Fruit fly (Drosophila melanogaster) whole organism, embryonic: ENCODE data around the gene Appl.

Source experiments
- BtbVII ChIP-seq: fragments of 200-800 bp; sonication (Bioruptor generic); optimal IDR thresholded peaks from 3 replicates; lab custom pipeline; 2017; ENCODE audit warnings: missing biosample characterization, mild to moderate bottlenecking, missing genetic modification characterization
- CG10147 ChIP-seq: fragments of 200-800 bp; sonication (Bioruptor generic); optimal IDR thresholded peaks from 2 replicates; lab custom pipeline; 2019; ENCODE audit warnings: missing biosample characterization, mild to moderate bottlenecking, missing genetic modification characterization, moderate library complexity
- CG10267 ChIP-seq: fragments of 200-800 bp; sonication (Bioruptor generic); optimal IDR thresholded peaks from 2 replicates; lab custom pipeline; 2018; ENCODE audit warnings: missing biosample characterization, mild to moderate bottlenecking, missing genetic modification characterization, moderate library complexity
- CG11723 ChIP-seq: fragments of 200-800 bp; sonication (Bioruptor generic); optimal IDR thresholded peaks from 2 replicates; lab custom pipeline; 2017; ENCODE audit warnings: missing biosample characterization, mild to moderate bottlenecking, missing genetic modification characterization
- CG15073 ChIP-seq: fragments of 200-800 bp; sonication (Bioruptor generic); optimal IDR thresholded peaks from 2 replicates; lab custom pipeline; 2016; ENCODE audit warnings: missing biosample characterization, missing genetic modification characterization
- CG17359 ChIP-seq: fragments of 200-800 bp; sonication (Bioruptor generic); optimal IDR thresholded peaks from 3 replicates; lab custom pipeline; 2018; ENCODE audit warnings: missing biosample characterization, mild to moderate bottlenecking, missing genetic modification characterization, moderate library complexity
- CG17385 ChIP-seq: fragments of 200-800 bp; sonication (Bioruptor generic); optimal IDR thresholded peaks from 3 replicates; lab custom pipeline; 2018; ENCODE audit warnings: missing biosample characterization, mild to moderate bottlenecking, missing genetic modification characterization
- CG18599 ChIP-seq: fragments of 200-800 bp; sonication (Bioruptor generic); optimal IDR thresholded peaks from 3 replicates; lab custom pipeline; 2017; ENCODE audit warnings: missing biosample characterization, missing genetic modification characterization, mild to moderate bottlenecking, moderate library complexity, missing genetic modification reagents
- CG2116 ChIP-seq: fragments of 200-800 bp; sonication (Bioruptor generic); optimal IDR thresholded peaks from 3 replicates; lab custom pipeline; 2018; ENCODE audit warnings: missing biosample characterization, mild to moderate bottlenecking, missing genetic modification characterization
- CG2129 ChIP-seq: fragments of 200-800 bp; sonication (Bioruptor generic); IDR thresholded peaks from 2 replicates; pipeline ENCODE4 v1.3.6; 2022; ENCODE audit warnings: missing biosample characterization, missing genetic modification characterization; ENCODE audit not compliant: partially characterized antibody
- CG31441 ChIP-seq: fragments of 200-800 bp; sonication (Bioruptor generic); IDR thresholded peaks from 2 replicates; pipeline ENCODE4 v1.3.6; 2022; ENCODE audit warnings: missing biosample characterization, missing genetic modification characterization
- CG3163 ChIP-seq: fragments of 200-800 bp; sonication (Bioruptor generic); optimal IDR thresholded peaks from 3 replicates; lab custom pipeline; 2016; ENCODE audit warnings: missing biosample characterization, missing genetic modification characterization
- CG32767 ChIP-seq: fragments of 200-800 bp; sonication (Bioruptor generic); IDR thresholded peaks from 2 replicates; pipeline ENCODE4 v1.3.6; 2022; ENCODE audit warnings: missing biosample characterization, missing genetic modification characterization
- CG4820 ChIP-seq: fragments of 200-800 bp; sonication (Bioruptor generic); optimal IDR thresholded peaks from 3 replicates; lab custom pipeline; 2016; ENCODE audit warnings: missing biosample characterization, missing genetic modification characterization
- CG5180 ChIP-seq: fragments of 200-800 bp; sonication (Bioruptor generic); optimal IDR thresholded peaks from 3 replicates; lab custom pipeline; 2017; ENCODE audit warnings: missing biosample characterization, missing genetic modification characterization, mild to moderate bottlenecking, moderate library complexity, missing genetic modification reagents
- CG7839 ChIP-seq: fragments of 200-800 bp; sonication (Bioruptor generic); optimal IDR thresholded peaks from 3 replicates; lab custom pipeline; 2018; ENCODE audit warnings: missing biosample characterization, mild to moderate bottlenecking, missing genetic modification characterization, moderate library complexity
- CG8290 ChIP-seq, 3 experiments: fragments of 200-800 bp; sonication (Bioruptor generic); optimal IDR thresholded peaks; 2 replicates each; lab custom pipeline; 2016 to 2019; ENCODE audit warnings: missing biosample characterization in 3 of 3, missing genetic modification characterization in 3 of 3, mild to moderate bottlenecking in 2 of 3, moderate library complexity in 1 of 3
- CG9727 ChIP-seq: fragments of 200-800 bp; sonication (Bioruptor generic); optimal IDR thresholded peaks from 3 replicates; lab custom pipeline; 2017; ENCODE audit warnings: missing biosample characterization, mild to moderate bottlenecking, missing genetic modification characterization
- CHES-1-like ChIP-seq: fragments of 200-800 bp; sonication (Bioruptor generic); optimal IDR thresholded peaks from 2 replicates; lab custom pipeline; 2016; ENCODE audit warnings: missing biosample characterization, missing genetic modification characterization
- Gsc ChIP-seq: fragments of 200-800 bp; sonication (Bioruptor generic); IDR thresholded peaks from 2 replicates; pipeline ENCODE4 v1.3.6; 2022; ENCODE audit warnings: missing biosample characterization, missing genetic modification characterization
- HLHmδ ChIP-seq: fragments of 200-800 bp; sonication (Bioruptor generic); optimal IDR thresholded peaks from 2 replicates; lab custom pipeline; 2018; ENCODE audit warnings: missing biosample characterization, mild to moderate bottlenecking, missing genetic modification characterization, moderate library complexity
- Hr39 ChIP-seq: fragments of >200 bp; optimal IDR thresholded peaks from 2 replicates; lab custom pipeline; 2017
- MBD-R2 ChIP-seq: fragments of 200-800 bp; sonication (Bioruptor generic); IDR thresholded peaks from 2 replicates; pipeline ENCODE4 v1.3.6; 2022; ENCODE audit warnings: missing biosample characterization, missing genetic modification characterization
- MTF-1 ChIP-seq: fragments of 200-800 bp; sonication (Bioruptor generic); optimal IDR thresholded peaks from 2 replicates; lab custom pipeline; 2018; ENCODE audit warnings: missing biosample characterization, mild to moderate bottlenecking, missing genetic modification characterization, borderline replicate concordance
- Ptx1 ChIP-seq: fragments of 200-800 bp; sonication (Bioruptor generic); IDR thresholded peaks from 2 replicates; pipeline ENCODE4 v1.3.6; 2022; ENCODE audit warnings: missing biosample characterization, missing genetic modification characterization
- Six4 ChIP-seq: fragments of 200-800 bp; sonication (Bioruptor generic); optimal IDR thresholded peaks from 2 replicates; lab custom pipeline; 2016; ENCODE audit warnings: missing biosample characterization, missing genetic modification characterization
- TFAM ChIP-seq: fragments of 200-800 bp; sonication (Bioruptor generic); optimal IDR thresholded peaks from 2 replicates; lab custom pipeline; 2017; ENCODE audit warnings: missing biosample characterization, missing genetic modification characterization, inconsistent platforms
- Taf1 ChIP-seq: fragments of 200-800 bp; sonication (Bioruptor generic); IDR thresholded peaks from 2 replicates; pipeline ENCODE4 v1.3.6; 2022; ENCODE audit warnings: missing biosample characterization, missing genetic modification characterization
- ase ChIP-seq: fragments of 200-800 bp; sonication (Bioruptor generic); IDR thresholded peaks from 3 replicates; pipeline ENCODE4 v1.3.6; 2022; ENCODE audit warnings: missing biosample characterization, missing genetic modification characterization
- ash1 ChIP-seq: fragments of 200-800 bp; sonication (Bioruptor generic); optimal IDR thresholded peaks from 2 replicates; lab custom pipeline; 2018; ENCODE audit warnings: missing biosample characterization, mild to moderate bottlenecking, missing genetic modification characterization
- crc ChIP-seq: fragments of 200-800 bp; sonication (Bioruptor generic); optimal IDR thresholded peaks from 2 replicates; lab custom pipeline; 2016; ENCODE audit warnings: missing biosample characterization, missing genetic modification characterization
- dm ChIP-seq: fragments of 200-800 bp; sonication (Bioruptor generic); optimal IDR thresholded peaks from 3 replicates; lab custom pipeline; 2016; ENCODE audit warnings: missing biosample characterization, missing genetic modification characterization
- dmrt11E ChIP-seq: fragments of 200-800 bp; sonication (Bioruptor generic); optimal IDR thresholded peaks from 3 replicates; lab custom pipeline; 2018; ENCODE audit warnings: missing biosample characterization, mild to moderate bottlenecking, missing genetic modification characterization, moderate library complexity
- h ChIP-seq: fragments of >200 bp; optimal IDR thresholded peaks from 2 replicates; lab custom pipeline; 2017
- klu ChIP-seq: fragments of 200-800 bp; sonication (Bioruptor generic); IDR thresholded peaks from 2 replicates; pipeline ENCODE4 v1.3.6; 2022; ENCODE audit warnings: missing biosample characterization, missing genetic modification characterization
- lilli ChIP-seq: fragments of 200-800 bp; sonication (Bioruptor generic); optimal IDR thresholded peaks from 3 replicates; lab custom pipeline; 2016; ENCODE audit warnings: missing biosample characterization, missing genetic modification characterization
- lov ChIP-seq, 2 experiments: fragments of 200-800 bp in 1 of 2; fragments of >200 bp in 1 of 2; sonication (Bioruptor generic) in 1 of 2; IDR thresholded peaks in 1 of 2; optimal IDR thresholded peaks in 1 of 2; 2 replicates in 1 of 2; 3 replicates in 1 of 2; pipeline versions ENCODE4 v1.3.6 to Lab custom; 2017 to 2022; ENCODE audit warnings: missing biosample characterization in 1 of 2, missing genetic modification characterization in 1 of 2
- maf-S ChIP-seq: fragments of 200-800 bp; sonication (Bioruptor generic); optimal IDR thresholded peaks from 2 replicates; lab custom pipeline; 2016; ENCODE audit warnings: missing biosample characterization, missing genetic modification characterization
- nmo ChIP-seq: fragments of 200-800 bp; sonication (Bioruptor generic); optimal IDR thresholded peaks from 2 replicates; lab custom pipeline; 2018; ENCODE audit warnings: missing biosample characterization, mild to moderate bottlenecking, missing genetic modification characterization, moderate library complexity
- odd ChIP-seq: fragments of 200-800 bp; sonication (Bioruptor generic); optimal IDR thresholded peaks from 2 replicates; lab custom pipeline; 2017; ENCODE audit warnings: missing biosample characterization, mild to moderate bottlenecking, missing genetic modification characterization
- org-1 ChIP-seq: fragments of 200-800 bp; sonication (Bioruptor generic); optimal IDR thresholded peaks from 2 replicates; lab custom pipeline; 2017; ENCODE audit warnings: missing biosample characterization, missing genetic modification characterization
- phol ChIP-seq: fragments of 200-800 bp; sonication (Bioruptor generic); optimal IDR thresholded peaks from 3 replicates; lab custom pipeline; 2018; ENCODE audit warnings: missing biosample characterization, mild to moderate bottlenecking, missing genetic modification characterization, moderate library complexity
- pita ChIP-seq: fragments of 200-800 bp; sonication (Bioruptor generic); optimal IDR thresholded peaks from 2 replicates; lab custom pipeline; 2017; ENCODE audit warnings: missing biosample characterization, mild to moderate bottlenecking, missing genetic modification characterization
- pum ChIP-seq: fragments of 200-800 bp; sonication (Bioruptor generic); optimal IDR thresholded peaks from 2 replicates; lab custom pipeline; 2016; ENCODE audit warnings: missing biosample characterization, missing genetic modification characterization
- sc ChIP-seq, 3 experiments: fragments of >200 bp in 2 of 3; fragments of 200-800 bp in 1 of 3; sonication (Bioruptor generic) in 1 of 3; optimal IDR thresholded peaks; 2 replicates in 2 of 3; 3 replicates in 1 of 3; lab custom pipeline; 2017; ENCODE audit warnings: mild to moderate bottlenecking in 1 of 3, missing biosample characterization in 1 of 3, missing genetic modification characterization in 1 of 3, missing genetic modification reagents in 1 of 3
- scrt ChIP-seq: fragments of 200-800 bp; sonication (Bioruptor generic); optimal IDR thresholded peaks from 2 replicates; lab custom pipeline; 2018; ENCODE audit warnings: missing biosample characterization, mild to moderate bottlenecking, missing genetic modification characterization, moderate library complexity
- sens-2 ChIP-seq: fragments of 200-800 bp; sonication (Bioruptor generic); IDR thresholded peaks from 2 replicates; pipeline ENCODE4 v1.3.6; 2022; ENCODE audit warnings: missing biosample characterization, missing genetic modification characterization
- stwl ChIP-seq: fragments of 200-800 bp; sonication (Bioruptor generic); optimal IDR thresholded peaks from 3 replicates; lab custom pipeline; 2018; ENCODE audit warnings: missing biosample characterization, mild to moderate bottlenecking, missing genetic modification characterization, moderate library complexity
- trem ChIP-seq: fragments of 200-800 bp; optimal IDR thresholded peaks from 3 replicates; lab custom pipeline; 2019; ENCODE audit warnings: missing biosample characterization, mild to moderate bottlenecking, missing genetic modification characterization, moderate library complexity
- vvl ChIP-seq: fragments of 200-800 bp; sonication (Bioruptor generic); IDR thresholded peaks from 2 replicates; pipeline ENCODE4 v1.3.6; 2022; ENCODE audit warnings: missing biosample characterization, missing genetic modification characterization

Appl gene

DNA sequence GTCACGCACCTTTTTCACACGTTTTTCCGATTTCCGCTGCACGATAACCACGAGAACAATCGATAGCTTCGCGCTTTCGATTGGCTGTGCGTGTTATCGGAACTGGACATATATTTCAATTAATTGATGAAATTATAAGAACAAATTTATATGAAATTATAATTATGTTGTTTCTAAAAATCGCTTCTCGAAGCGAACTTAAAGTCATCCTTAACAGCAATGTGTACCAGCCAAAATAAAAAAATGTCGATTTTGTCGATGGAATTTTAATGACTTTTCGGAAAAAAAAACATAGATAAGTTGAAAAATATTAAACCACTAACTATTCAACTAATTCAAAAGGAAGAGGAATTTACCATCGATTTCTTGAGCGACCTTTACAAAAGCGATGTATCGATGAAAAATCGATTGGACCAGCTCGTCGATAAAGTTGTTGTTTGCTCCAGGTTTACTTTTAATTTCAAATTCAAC is 94.9 kb downstream of the Appl start, which contains the start of the genes CG13364 and Hinfp (continued):
- TF ChIP-seq dmrt11E (tag; lab: Kevin White, UChicago) (no peak), CG7839 (tag; lab: Kevin White, UChicago) (peak; percentile 0), sens-2 (GFP tag; lab: Robert Waterston, UW) (no peak), lov (optimal IDR thresholded peaks at IDR 0.05; lab: Kevin White, UChicago) (no peak), lov (GFP tag; IDR thresholded peaks at IDR 0.05; lab: Robert Waterston, UW) (no peak), CG5180 (no peak), h (lab: Kevin White, UChicago) (no peak), trem (peak; percentile 72), lilli (peak; percentile 4), CG15073 (GFP tag; lab: Kevin White, UChicago) (no peak), CG31441 (peak; percentile 39; the same call in 1 of the 2 replicates), stwl (tag; lab: Kevin White, UChicago) (peak; percentile 54), odd (no peak), CG32767 (GFP tag; lab: Robert Waterston, UW) (no peak), CG17359 (tag; lab: Kevin White, UChicago) (no peak), Taf1 (GFP tag; lab: Robert Waterston, UW) (no peak), HLHmδ (GFP tag; lab: Kevin White, UChicago) (no peak), MBD-R2 (GFP tag; lab: Robert Waterston, UW) (peak; percentile 26; the same call in 1 of the 2 replicates), klu (no peak), CG2129 (GFP tag; lab: Robert Waterston, UW) (peak; percentile 23), phol (tag; lab: Kevin White, UChicago) (no peak), Six4 (GFP tag; lab: Kevin White, UChicago) (no peak), maf-S (GFP tag; lab: Kevin White, UChicago) (no peak), CG2116 (GFP tag; lab: Kevin White, UChicago) (peak; percentile 84), BtbVII (no peak), dm (no peak), CG18599 (GFP tag; lab: Kevin White, UChicago) (no peak), nmo (GFP tag; lab: Kevin White, UChicago) (peak; percentile 33), CG17385 (GFP tag; lab: Kevin White, UChicago) (no peak), Hr39 (lab: Kevin White, UChicago) (no peak), CG4820 (no peak), Gsc (GFP tag; lab: Robert Waterston, UW) (no peak), CG9727 (GFP tag; lab: Kevin White, UChicago) (peak; percentile 30), CHES-1-like (no peak), CG11723 (GFP tag; lab: Kevin White, UChicago) (no peak), pita (GFP tag; lab: Kevin White, UChicago) (no peak), CG10267 (peak; percentile 34), Ptx1 (no peak), CG10147 (GFP tag; lab: Kevin White, UChicago) (no peak), MTF-1 (GFP tag; lab: Kevin White, UChicago) (no peak), sc (optimal IDR thresholded peaks at IDR 0.05; lab: Kevin White, UChicago) (no peak), sc (GFP tag; optimal IDR thresholded peaks at IDR 0.05; lab: Kevin White, UChicago) (no peak), ash1 (GFP tag; lab: Kevin White, UChicago) (no peak), scrt (GFP tag; lab: Kevin White, UChicago) (no peak), crc (GFP tag; lab: Kevin White, UChicago) (no peak), CG3163 (GFP tag; lab: Kevin White, UChicago) (no peak), TFAM (GFP tag; lab: Kevin White, UChicago) (no peak), ase (GFP tag; lab: Robert Waterston, UW) (no peak), org-1 (GFP tag; lab: Kevin White, UChicago) (no peak), vvl (GFP tag; lab: Robert Waterston, UW) (no peak), CG8290 (GFP tag; optimal IDR thresholded peaks at IDR 0.05; lab: Kevin White, UChicago) (peak; percentile 24), CG8290 (tag; optimal IDR thresholded peaks at IDR 0.05; lab: Kevin White, UChicago) (no peak), pum (GFP tag; lab: Kevin White, UChicago) (no peak)
